Fruit fly (Drosophila melanogaster): ENCODE measurements around the gene Lectin-galC1.

Lectin-galC1 gene

DNA sequence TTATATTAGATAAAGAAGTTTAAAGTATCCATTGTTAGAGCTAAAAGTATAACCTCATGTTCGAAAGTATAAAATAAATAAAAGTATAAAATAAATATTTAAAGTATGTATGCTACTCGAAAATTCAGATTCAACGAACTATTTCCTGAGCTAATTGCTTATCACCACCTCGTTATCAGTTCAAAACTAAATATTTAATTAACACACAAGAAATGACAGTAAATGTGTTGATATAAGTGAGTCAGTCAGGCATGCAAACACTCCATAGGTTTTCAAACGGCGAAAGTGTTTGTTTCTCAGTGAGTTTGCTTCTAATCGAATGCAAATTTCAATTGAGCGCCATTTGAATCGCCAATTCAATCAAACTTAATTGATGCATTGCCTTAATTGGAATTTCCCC lies 17.0 kb downstream of the Lectin-galC1 start (continued):
- peak; percentile 16 for TF ChIP-seq CG33213 (GFP tag; optimal IDR thresholded peaks at IDR 0.05)
- TF ChIP-seq lola (GFP tag; optimal IDR thresholded peaks at IDR 0.05): peak in 1 of 3 experiments; percentile 75
- peak; percentile 68 for TF ChIP-seq CG1603 (tag; optimal IDR thresholded peaks at IDR 0.05)
- TF ChIP-seq Hmr (GFP tag; optimal IDR thresholded peaks at IDR 0.05): peak; percentile 44
- peak; percentile 65 for TF ChIP-seq Sox100B (GFP tag; optimal IDR thresholded peaks at IDR 0.05)
- TF ChIP-seq CG7556 (GFP tag; optimal IDR thresholded peaks at IDR 0.05): peak; percentile 38
- peak; percentile 15 for TF ChIP-seq Sry-β (GFP tag; optimal IDR thresholded peaks at IDR 0.05)
- TF ChIP-seq CG6813 (GFP tag; optimal IDR thresholded peaks at IDR 0.05): peak; percentile 88
- TF ChIP-seq HmgZ (tag; optimal IDR thresholded peaks at IDR 0.05): peak; percentile 2
- TF ChIP-seq org-1 (GFP tag; optimal IDR thresholded peaks at IDR 0.05): peak; percentile 46
- peak; percentile 81 for TF ChIP-seq CrebB (tag; optimal IDR thresholded peaks at IDR 0.05)
- TF ChIP-seq zfh1 (GFP tag; IDR thresholded peaks at IDR 0.05): no peak
- peak; percentile 20 for TF ChIP-seq CG10979 (tag; optimal IDR thresholded peaks at IDR 0.05)
- TF ChIP-seq CG3281 (GFP tag; optimal IDR thresholded peaks at IDR 0.05): peak; percentile 52
- peak; percentile 55 for TF ChIP-seq kah (GFP tag; optimal IDR thresholded peaks at IDR 0.05)
- peak; percentile 55 for TF ChIP-seq sd (tag; optimal IDR thresholded peaks at IDR 0.05)
- peak; percentile 13 for TF ChIP-seq stwl (tag; optimal IDR thresholded peaks at IDR 0.05)
- peak; percentile 16 for TF ChIP-seq CG12104 (GFP tag; optimal IDR thresholded peaks at IDR 0.05)
- TF ChIP-seq Myb (GFP tag; optimal IDR thresholded peaks at IDR 0.05): no peak
- TF ChIP-seq bsh (GFP tag; optimal IDR thresholded peaks at IDR 0.05): peak in 1 of 2 experiments; percentile 61
- no peak for TF ChIP-seq Oaz (GFP tag; IDR thresholded peaks at IDR 0.05)
- peak; percentile 76 for TF ChIP-seq CG2678 (tag; optimal IDR thresholded peaks at IDR 0.05)
- TF ChIP-seq grau (tag; optimal IDR thresholded peaks at IDR 0.05): peak; percentile 21
- peak; percentile 77 for TF ChIP-seq CG1529 (GFP tag; optimal IDR thresholded peaks at IDR 0.05)
- TF ChIP-seq CG11723 (GFP tag; optimal IDR thresholded peaks at IDR 0.05): peak; percentile 28
- peak; percentile 62 for TF ChIP-seq CG12219 (GFP tag; optimal IDR thresholded peaks at IDR 0.05)
- peak; percentile 1 for TF ChIP-seq zen (tag; optimal IDR thresholded peaks at IDR 0.05)
- no peak for TF ChIP-seq CG18619 (GFP tag; optimal IDR thresholded peaks at IDR 0.05)
- TF ChIP-seq CG6791 (GFP tag; IDR thresholded peaks at IDR 0.05; ENCODE audit: partially characterized antibody): no peak
- TF ChIP-seq CG8924 (tag; optimal IDR thresholded peaks at IDR 0.05): peak; percentile 55
- peak; percentile 18 for TF ChIP-seq CG7839 (tag; optimal IDR thresholded peaks at IDR 0.05)
- TF ChIP-seq CG17802 (tag; optimal IDR thresholded peaks at IDR 0.05): no peak
- peak in 1 of 2 experiments; percentile 23 for TF ChIP-seq Pdp1 (GFP tag; optimal IDR thresholded peaks at IDR 0.05)
- TF ChIP-seq CG11695 (GFP tag; IDR thresholded peaks at IDR 0.05): peak; percentile 36; the same call in 1 of the 3 replicates
- TF ChIP-seq kni (GFP tag; optimal IDR thresholded peaks at IDR 0.05): peak; percentile 52
- TF ChIP-seq exex (tag; optimal IDR thresholded peaks at IDR 0.05): peak; percentile 56
- peak; percentile 43 for TF ChIP-seq caup (GFP tag; optimal IDR thresholded peaks at IDR 0.05; ENCODE audit: severe bottlenecking)
- TF ChIP-seq dmrt11E (tag; optimal IDR thresholded peaks at IDR 0.05): peak; percentile 81
- peak; percentile 8 for TF ChIP-seq CG12942 (GFP tag; optimal IDR thresholded peaks at IDR 0.05)
- TF ChIP-seq D (optimal IDR thresholded peaks at IDR 0.05): no peak
- TF ChIP-seq D (GFP tag; optimal IDR thresholded peaks at IDR 0.05): peak; percentile 64
- peak; percentile 75 for TF ChIP-seq PHDP (tag; optimal IDR thresholded peaks at IDR 0.05)
- TF ChIP-seq tap (tag; optimal IDR thresholded peaks at IDR 0.05): peak; percentile 75
- TF ChIP-seq dmrt99B (tag; optimal IDR thresholded peaks at IDR 0.05): peak; percentile 41
- peak; percentile 84 for TF ChIP-seq gcm (GFP tag; optimal IDR thresholded peaks at IDR 0.05)
- TF ChIP-seq TFAM (GFP tag; optimal IDR thresholded peaks at IDR 0.05): peak; percentile 10
- peak; percentile 9 for TF ChIP-seq az2 (GFP tag; optimal IDR thresholded peaks at IDR 0.05)
- TF ChIP-seq CG1024 (GFP tag; IDR thresholded peaks at IDR 0.05): peak; percentile 30; the same call in 1 of the 2 replicates
- TF ChIP-seq CG5180 (GFP tag; optimal IDR thresholded peaks at IDR 0.05): peak; percentile 24

All from whole organism, embryonic.